Worm (Caenorhabditis elegans) whole organism, midembryonic: ENCODE measurements around the gene try-3.
A peak's percentile ranks its signal among the peaks of the same experiment; 100 is the strongest.

Experiments
- T22C8.4 ChIP-seq: fragments of 200-800 bp; sonication (Bioruptor generic); IDR thresholded peaks from 2 replicates; pipeline ENCODE4 v1.3.6; 2022; ENCODE audit warnings: missing genetic modification characterization, missing compliant biosample characterization
- cog-1 ChIP-seq: sonication (generic microtip); optimal IDR thresholded peaks from 2 replicates; lab custom pipeline; 2016; ENCODE audit warnings: missing genetic modification characterization, missing compliant biosample characterization
- flt-1 ChIP-seq: fragments of 200-800 bp; sonication (Bioruptor generic); IDR thresholded peaks from 2 replicates; pipeline ENCODE4 v1.3.6; 2022; ENCODE audit warnings: missing genetic modification characterization, missing compliant biosample characterization
- tab-1 ChIP-seq: fragments of 200-800 bp; sonication (Bioruptor generic); IDR thresholded peaks from 2 replicates; pipeline ENCODE4 v1.3.6; 2022; ENCODE audit warnings: missing genetic modification characterization, missing compliant biosample characterization
- ztf-23 ChIP-seq: fragments of 200-800 bp; sonication (Bioruptor generic); IDR thresholded peaks from 2 replicates; pipeline ENCODE4 v1.3.6; 2022; ENCODE audit warnings: missing genetic modification reagents, missing genetic modification characterization, missing compliant biosample characterization

ce11 chrIV:6548609-6549008, 8.3 kb upstream of the try-3 start, which contains the start of gene fan-1:
- TF ChIP-seq cog-1 (tag; lab: Kevin White, UChicago), result no peak
- TF ChIP-seq flt-1 (GFP tag; lab: Robert Waterston, UW), result no peak
- TF ChIP-seq ztf-23 (GFP tag; lab: Robert Waterston, UW), result 0 out of 2 replicates have a peak, but pooled peaks have one; percentile 40
- TF ChIP-seq T22C8.4 (GFP tag; lab: Robert Waterston, UW), result no peak
- TF ChIP-seq tab-1 (GFP tag; lab: Robert Waterston, UW), result no peak
